Worm (Caenorhabditis elegans): ENCODE measurements around the gene R08D7.5.

DNA sequence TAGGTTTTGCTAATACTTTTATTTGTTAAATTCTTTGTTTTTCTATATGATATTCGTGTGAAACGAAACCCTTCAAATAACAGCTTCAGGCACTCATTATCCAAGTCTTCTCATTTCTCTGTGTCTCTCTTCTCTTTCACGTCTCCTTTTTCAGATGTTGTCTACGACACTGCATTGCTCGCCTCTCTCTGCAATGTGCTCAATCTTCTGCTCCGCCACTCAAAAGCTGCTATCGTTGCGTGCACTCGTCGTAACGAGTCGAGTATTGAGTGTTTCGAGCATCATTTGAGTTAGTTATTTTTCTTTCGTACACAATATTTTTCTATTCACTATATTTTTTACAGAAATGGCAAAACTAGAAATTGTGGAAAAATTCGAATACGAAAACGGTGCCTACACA, 763 bp upstream of the R08D7.5 start:
- no peak for TF ChIP-seq tab-1 (GFP tag; IDR thresholded peaks at IDR 0.05)
- TF ChIP-seq med-1 (GFP tag; optimal IDR thresholded peaks at IDR 0.05; ENCODE audit: insufficient read depth), result no peak
- no peak for TF ChIP-seq ztf-29 (GFP tag; IDR thresholded peaks at IDR 0.05)
- no peak for TF ChIP-seq klf-2 (GFP tag; conservative IDR thresholded peaks at IDR 0.05)
- TF ChIP-seq ref-1 (GFP tag; conservative IDR thresholded peaks at IDR 0.05), result no peak
- no peak for TF ChIP-seq flt-1 (GFP tag; IDR thresholded peaks at IDR 0.05)
- TF ChIP-seq cog-1 (tag; optimal IDR thresholded peaks at IDR 0.05), result no peak
- TF ChIP-seq ztf-23 (GFP tag; IDR thresholded peaks at IDR 0.05), result no peak
- no peak for TF ChIP-seq T22C8.4 (GFP tag; IDR thresholded peaks at IDR 0.05)

All from whole organism, midembryonic.